Worm (Caenorhabditis elegans) whole organism, early embryonic: ENCODE measurements around the gene ttr-38.

ENCODE experiments used
- B0310.2 ChIP-seq: sonication (generic microtip); optimal IDR thresholded peaks from 2 replicates; lab custom pipeline; 2016; ENCODE audit warnings: mild to moderate bottlenecking, missing genetic modification characterization, missing compliant biosample characterization
- F13C5.2 ChIP-seq: sonication (generic microtip); optimal IDR thresholded peaks from 2 replicates; lab custom pipeline; 2017; ENCODE audit warnings: mild to moderate bottlenecking, missing genetic modification characterization, inconsistent platforms, missing compliant biosample characterization
- aly-1 ChIP-seq: sonication (generic microtip); optimal IDR thresholded peaks from 2 replicates; lab custom pipeline; 2016; ENCODE audit warnings: missing genetic modification characterization, missing compliant biosample characterization
- ama-1 ChIP-seq: fragments of 150-350 bp; optimal IDR thresholded peaks from 2 replicates; lab custom pipeline; 2014
- ceh-13 ChIP-seq: fragments of 200-800 bp; sonication (Bioruptor generic); optimal IDR thresholded peaks from 2 replicates; lab custom pipeline; 2018; ENCODE audit warnings: mild to moderate bottlenecking, missing genetic modification characterization, missing compliant biosample characterization
- ceh-36 ChIP-seq: sonication (generic microtip); optimal IDR thresholded peaks from 2 replicates; lab custom pipeline; 2016; ENCODE audit warnings: missing genetic modification characterization, inconsistent platforms, missing compliant biosample characterization
- ets-7 ChIP-seq: sonication (generic microtip); optimal IDR thresholded peaks from 2 replicates; lab custom pipeline; 2016; ENCODE audit warnings: missing genotype, missing genetic modification characterization, missing compliant biosample characterization
- flt-1 ChIP-seq: fragments of 200-800 bp; sonication (Bioruptor generic); IDR thresholded peaks from 2 replicates; pipeline ENCODE4 v1.3.6; 2022; ENCODE audit warnings: missing genetic modification characterization, missing compliant biosample characterization
- hmbx-1 ChIP-seq: sonication (generic microtip); optimal IDR thresholded peaks from 2 replicates; lab custom pipeline; 2016; ENCODE audit warnings: mild to moderate bottlenecking, missing genetic modification characterization, missing compliant biosample characterization
- hmg-4 ChIP-seq: fragments of 200-800 bp; sonication (Bioruptor generic); optimal IDR thresholded peaks from 2 replicates; lab custom pipeline; 2018; ENCODE audit warnings: mild to moderate bottlenecking, missing genetic modification characterization, missing compliant biosample characterization
- hnd-1 ChIP-seq: sonication (generic microtip); optimal IDR thresholded peaks from 2 replicates; lab custom pipeline; 2016; ENCODE audit warnings: missing genetic modification characterization, missing compliant biosample characterization
- pes-1 ChIP-seq: fragments of 200-800 bp; sonication (Bioruptor generic); IDR thresholded peaks from 2 replicates; pipeline ENCODE4 v1.3.6; 2022; ENCODE audit warnings: missing genetic modification reagents, missing genetic modification characterization, missing compliant biosample characterization
- scrt-1 ChIP-seq: fragments of 200-800 bp; sonication (Bioruptor generic); IDR thresholded peaks from 2 replicates; pipeline ENCODE4 v1.3.6; 2022; ENCODE audit warnings: missing genetic modification characterization, missing compliant biosample characterization
- sea-1 ChIP-seq: fragments of 200-800 bp; sonication (Bioruptor generic); conservative IDR thresholded peaks from 2 replicates; pipeline ENCODE4 v1.3.6; 2022; ENCODE audit warnings: missing genetic modification characterization, missing compliant biosample characterization
- tbx-11 ChIP-seq: fragments of 200-800 bp; sonication (Bioruptor generic); IDR thresholded peaks from 2 replicates; pipeline ENCODE4 v1.3.6; 2022; ENCODE audit warnings: missing genetic modification characterization, missing compliant biosample characterization
- tbx-37 ChIP-seq: fragments of 200-800 bp; sonication (Bioruptor generic); conservative IDR thresholded peaks from 2 replicates; pipeline ENCODE4 v1.3.6; 2022; ENCODE audit warnings: missing genetic modification reagents, missing genetic modification characterization, missing compliant biosample characterization
- tra-4 ChIP-seq: sonication (generic microtip); optimal IDR thresholded peaks from 2 replicates; lab custom pipeline; 2017; ENCODE audit warnings: missing genetic modification characterization, missing compliant biosample characterization

The ttr-38 gene

DNA sequence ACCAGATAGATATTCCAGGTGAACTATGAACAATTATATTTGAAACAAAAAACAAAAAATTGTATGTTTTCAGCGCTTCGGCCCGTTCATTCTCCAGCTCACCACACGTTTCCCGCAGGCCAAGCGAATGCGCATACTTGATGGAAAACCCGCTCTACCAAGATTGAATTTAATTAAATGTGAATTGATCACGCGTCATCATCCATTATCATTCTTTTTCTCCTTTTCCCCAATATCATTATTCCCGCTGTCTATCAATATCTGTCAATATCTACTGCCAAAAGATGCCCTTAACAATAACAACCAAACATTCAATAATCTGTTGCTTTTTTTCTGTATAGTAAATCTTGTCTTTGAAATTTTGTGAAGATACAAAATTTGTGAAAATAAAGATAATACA, 21.9 kb upstream of the ttr-38 start:
- no peak for TF ChIP-seq F13C5.2 (tag; lab: Kevin White, UChicago)
- no peak for TF ChIP-seq hmbx-1 (tag; lab: Kevin White, UChicago)
- no peak for TF ChIP-seq B0310.2
- no peak for TF ChIP-seq flt-1 (GFP tag; lab: Robert Waterston, UW)
- TF ChIP-seq pes-1 (GFP tag; lab: Robert Waterston, UW), result no peak
- no peak for TF ChIP-seq tbx-11 (GFP tag; lab: Robert Waterston, UW)
- TF ChIP-seq tra-4 (tag; lab: Kevin White, UChicago), result no peak
- TF ChIP-seq aly-1 (tag; lab: Kevin White, UChicago), result no peak
- no peak for TF ChIP-seq scrt-1 (GFP tag; lab: Robert Waterston, UW)
- no peak for TF ChIP-seq ama-1 (lab: Kevin White, UChicago)
- TF ChIP-seq hnd-1 (tag; lab: Kevin White, UChicago), result no peak
- no peak for TF ChIP-seq hmg-4 (GFP tag; lab: Kevin White, UChicago)
- no peak for TF ChIP-seq sea-1 (GFP tag; lab: Robert Waterston, UW)
- TF ChIP-seq ceh-36, result no peak
- no peak for TF ChIP-seq ets-7 (tag; lab: Kevin White, UChicago)

- TF ChIP-seq ceh-13 (GFP tag; lab: Kevin White, UChicago), result no peak
These were observed 16.5 kb upstream of the ttr-38 start, which contains the start of gene T20B5.2 for ce11 chrX:9330721-9331212. Gene T20B5.2 (plus strand): TSS chrX:9331162.

- no peak for TF ChIP-seq hmbx-1 (tag; lab: Kevin White, UChicago)
- TF ChIP-seq aly-1 (tag; lab: Kevin White, UChicago), result no peak
- no peak for TF ChIP-seq pes-1 (GFP tag; lab: Robert Waterston, UW)
- TF ChIP-seq tra-4 (tag; lab: Kevin White, UChicago), result no peak
- TF ChIP-seq sea-1 (GFP tag; lab: Robert Waterston, UW), result no peak
- TF ChIP-seq flt-1 (GFP tag; lab: Robert Waterston, UW), result no peak
- no peak for TF ChIP-seq F13C5.2 (tag; lab: Kevin White, UChicago)
- no peak for TF ChIP-seq B0310.2
- no peak for TF ChIP-seq tbx-11 (GFP tag; lab: Robert Waterston, UW)
- TF ChIP-seq scrt-1 (GFP tag; lab: Robert Waterston, UW), result no peak
- TF ChIP-seq hmg-4 (GFP tag; lab: Kevin White, UChicago), result no peak
- TF ChIP-seq ceh-36, result no peak
- no peak for TF ChIP-seq ceh-13 (GFP tag; lab: Kevin White, UChicago)
- TF ChIP-seq tbx-37 (GFP tag; lab: Robert Waterston, UW), result no peak
- no peak for TF ChIP-seq ama-1 (lab: Kevin White, UChicago)
These were observed 10.7 kb upstream of the ttr-38 start for ce11 chrX:9324962-9325361.

DNA sequence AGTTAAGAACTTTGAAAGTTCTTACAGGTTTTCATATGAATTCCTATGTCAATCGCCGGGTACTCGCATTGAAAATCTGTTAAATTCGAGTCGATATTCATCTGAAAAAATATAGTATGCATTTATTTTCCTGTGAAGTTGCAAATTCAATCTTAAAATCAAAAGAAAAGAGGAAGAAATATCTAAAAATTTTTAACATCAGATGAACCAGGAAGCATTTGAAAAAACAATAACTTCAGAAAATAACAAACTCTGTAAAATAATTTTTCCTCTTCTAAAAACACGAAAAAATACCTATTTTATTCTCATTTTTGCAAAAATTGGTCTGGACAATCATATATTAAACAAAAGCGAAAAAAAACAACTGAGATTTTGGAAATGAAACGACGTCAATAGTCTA, 4.8 kb upstream of the ttr-38 start, which contains the start of gene npr-7:
TSS of gene npr-7 (minus strand) at position 101 of the 400 bp plus-strand sequence.
- TF ChIP-seq hmbx-1 (tag; lab: Kevin White, UChicago) (no peak), flt-1 (GFP tag; lab: Robert Waterston, UW) (no peak), hnd-1 (tag; lab: Kevin White, UChicago) (no peak), hmg-4 (GFP tag; lab: Kevin White, UChicago) (no peak), sea-1 (GFP tag; lab: Robert Waterston, UW) (no peak), tra-4 (tag; lab: Kevin White, UChicago) (no peak), tbx-37 (GFP tag; lab: Robert Waterston, UW) (no peak), ama-1 (lab: Kevin White, UChicago) (no peak), aly-1 (tag; lab: Kevin White, UChicago) (no peak), scrt-1 (GFP tag; lab: Robert Waterston, UW) (no peak), ceh-36 (no peak), tbx-11 (GFP tag; lab: Robert Waterston, UW) (no peak), ceh-13 (GFP tag; lab: Kevin White, UChicago) (no peak), B0310.2 (no peak)

- TF ChIP-seq sea-1 (GFP tag; lab: Robert Waterston, UW), result no peak
- no peak for TF ChIP-seq tbx-11 (GFP tag; lab: Robert Waterston, UW)
- TF ChIP-seq ama-1 (lab: Kevin White, UChicago), result no peak
These were observed 3.1 kb downstream of the ttr-38 start, which contains the start of gene H29C22.1 for ce11 chrX:9311225-9311624. Gene H29C22.1 (minus strand): TSS chrX:9311325.

- TF ChIP-seq hmbx-1 (tag; lab: Kevin White, UChicago), result no peak
- no peak for TF ChIP-seq F13C5.2 (tag; lab: Kevin White, UChicago)
- no peak for TF ChIP-seq ceh-13 (GFP tag; lab: Kevin White, UChicago)
- no peak for TF ChIP-seq hnd-1 (tag; lab: Kevin White, UChicago)
- no peak for TF ChIP-seq ets-7 (tag; lab: Kevin White, UChicago)
- no peak for TF ChIP-seq tra-4 (tag; lab: Kevin White, UChicago)
- no peak for TF ChIP-seq scrt-1 (GFP tag; lab: Robert Waterston, UW)
- TF ChIP-seq hmg-4 (GFP tag; lab: Kevin White, UChicago), result no peak
- TF ChIP-seq ama-1 (lab: Kevin White, UChicago), result no peak
- TF ChIP-seq tbx-11 (GFP tag; lab: Robert Waterston, UW), result no peak
- no peak for TF ChIP-seq aly-1 (tag; lab: Kevin White, UChicago)
These were observed 10.9 kb downstream of the ttr-38 start, which contains the start of gene tmc-2 for ce11 chrX:9303422-9303821. Gene tmc-2 (plus strand): TSS chrX:9303722.

- no peak for TF ChIP-seq hmg-4 (GFP tag; lab: Kevin White, UChicago)
- no peak for TF ChIP-seq B0310.2
- no peak for TF ChIP-seq ceh-36
- TF ChIP-seq pes-1 (GFP tag; lab: Robert Waterston, UW), result no peak
- no peak for TF ChIP-seq ets-7 (tag; lab: Kevin White, UChicago)
- no peak for TF ChIP-seq hnd-1 (tag; lab: Kevin White, UChicago)
- TF ChIP-seq flt-1 (GFP tag; lab: Robert Waterston, UW), result no peak
- TF ChIP-seq aly-1 (tag; lab: Kevin White, UChicago), result no peak
- TF ChIP-seq scrt-1 (GFP tag; lab: Robert Waterston, UW), result no peak
- TF ChIP-seq sea-1 (GFP tag; lab: Robert Waterston, UW), result no peak
- no peak for TF ChIP-seq tbx-11 (GFP tag; lab: Robert Waterston, UW)
- no peak for TF ChIP-seq tra-4 (tag; lab: Kevin White, UChicago)
- TF ChIP-seq tbx-37 (GFP tag; lab: Robert Waterston, UW), result no peak
- no peak for TF ChIP-seq ama-1 (lab: Kevin White, UChicago)
- TF ChIP-seq hmbx-1 (tag; lab: Kevin White, UChicago), result no peak
These were observed 11.5 kb downstream of the ttr-38 start for ce11 chrX:9302763-9303162.
